Fruit fly (Drosophila melanogaster): ENCODE data around the gene Cyp12e1.

Cyp12e1 gene

DNA sequence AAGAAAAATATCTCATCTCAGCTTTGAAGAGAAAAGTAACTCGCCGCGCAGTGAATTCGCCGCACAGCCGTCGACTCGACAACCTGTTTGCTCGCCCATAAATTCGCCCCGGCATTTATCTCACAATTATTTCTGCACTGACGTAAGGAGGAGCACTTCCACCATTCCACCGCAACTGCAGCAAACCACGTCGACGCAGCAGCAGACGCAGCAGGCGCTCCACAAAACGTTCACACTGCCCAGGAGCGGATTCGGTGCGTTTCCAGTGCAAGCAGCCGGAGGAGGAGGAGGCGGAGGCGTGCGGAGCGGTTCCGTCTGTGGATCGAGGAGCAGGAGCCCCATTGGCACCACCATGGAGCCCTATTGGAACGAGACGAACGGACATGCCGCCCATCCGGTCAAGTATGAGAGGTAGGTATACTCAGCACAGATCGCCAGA, 45.5 kb upstream of the Cyp12e1 start:
- TF ChIP-seq h (GFP tag; optimal IDR thresholded peaks at IDR 0.05), result no peak
- no peak for TF ChIP-seq GATAd (GFP tag; optimal IDR thresholded peaks at IDR 0.05)
- no peak for TF ChIP-seq Mio (GFP tag; optimal IDR thresholded peaks at IDR 0.05)
- TF ChIP-seq jim (GFP tag; optimal IDR thresholded peaks at IDR 0.05), result no peak
- no peak for TF ChIP-seq CrebA (GFP tag; optimal IDR thresholded peaks at IDR 0.05; ENCODE audit: borderline replicate concordance)
- peak; percentile 1 for TF ChIP-seq Rel (GFP tag; optimal IDR thresholded peaks at IDR 0.05)
- TF ChIP-seq Rel (tag; optimal IDR thresholded peaks at IDR 0.05), result no peak
- no peak for TF ChIP-seq dsf (GFP tag; optimal IDR thresholded peaks at IDR 0.05; ENCODE audit: borderline replicate concordance)
- TF ChIP-seq N (GFP tag; optimal IDR thresholded peaks at IDR 0.05), result no peak
- no peak for TF ChIP-seq dmrt93B (GFP tag; optimal IDR thresholded peaks at IDR 0.05)
- TF ChIP-seq ey (GFP tag; optimal IDR thresholded peaks at IDR 0.05), result peak; percentile 29
- TF ChIP-seq Dfd (GFP tag; optimal IDR thresholded peaks at IDR 0.05), result no peak
- no peak for TF ChIP-seq Hnf4 (GFP tag; optimal IDR thresholded peaks at IDR 0.05)
- TF ChIP-seq brk (GFP tag; optimal IDR thresholded peaks at IDR 0.05), result no peak
- no peak for TF ChIP-seq HLH106 (tag; optimal IDR thresholded peaks at IDR 0.05)
- TF ChIP-seq lola (GFP tag; optimal IDR thresholded peaks at IDR 0.05), result no peak
- peak; percentile 36 for TF ChIP-seq woc (GFP tag; optimal IDR thresholded peaks at IDR 0.05)
- TF ChIP-seq br (GFP tag; optimal IDR thresholded peaks at IDR 0.05), result no peak
- no peak for TF ChIP-seq OdsH (GFP tag; optimal IDR thresholded peaks at IDR 0.05)
- TF ChIP-seq tai (GFP tag; optimal IDR thresholded peaks at IDR 0.05), result no peak
- TF ChIP-seq Jra (GFP tag; optimal IDR thresholded peaks at IDR 0.05), result no peak
- TF ChIP-seq Sp1 (GFP tag; optimal IDR thresholded peaks at IDR 0.05), result no peak
- TF ChIP-seq CG9705 (GFP tag; optimal IDR thresholded peaks at IDR 0.05), result no peak
- TF ChIP-seq CG32264 (GFP tag; optimal IDR thresholded peaks at IDR 0.05), result no peak
- no peak for TF ChIP-seq Hr78 (GFP tag; optimal IDR thresholded peaks at IDR 0.05)
- TF ChIP-seq rgr (GFP tag; optimal IDR thresholded peaks at IDR 0.05), result no peak
- TF ChIP-seq psq (GFP tag; optimal IDR thresholded peaks at IDR 0.05), result no peak
- TF ChIP-seq Hr83 (GFP tag; optimal IDR thresholded peaks at IDR 0.05; ENCODE audit: poor library complexity, severe bottlenecking), result no peak
- TF ChIP-seq Dif (GFP tag; optimal IDR thresholded peaks at IDR 0.05; ENCODE audit: partially characterized antibody), result no peak
- no peak for TF ChIP-seq fru (GFP tag; optimal IDR thresholded peaks at IDR 0.05)
- TF ChIP-seq foxo (GFP tag; optimal IDR thresholded peaks at IDR 0.05), result no peak
- peak; percentile 2 for TF ChIP-seq sage (GFP tag; optimal IDR thresholded peaks at IDR 0.05)
- no peak for TF ChIP-seq dl (GFP tag; optimal IDR thresholded peaks at IDR 0.05; ENCODE audit: insufficient read depth in 1 of 2, partially characterized antibody in 2 of 2)
- no peak for TF ChIP-seq pan (optimal IDR thresholded peaks at IDR 0.05)
- TF ChIP-seq Abd-B (GFP tag; optimal IDR thresholded peaks at IDR 0.05), result no peak
- TF ChIP-seq Vsx2 (GFP tag; optimal IDR thresholded peaks at IDR 0.05; ENCODE audit: partially characterized antibody), result peak; percentile 5
- no peak for TF ChIP-seq usp (GFP tag; optimal IDR thresholded peaks at IDR 0.05)
- no peak for TF ChIP-seq Myc (optimal IDR thresholded peaks at IDR 0.05)
- TF ChIP-seq sv (GFP tag; optimal IDR thresholded peaks at IDR 0.05), result no peak

DNA sequence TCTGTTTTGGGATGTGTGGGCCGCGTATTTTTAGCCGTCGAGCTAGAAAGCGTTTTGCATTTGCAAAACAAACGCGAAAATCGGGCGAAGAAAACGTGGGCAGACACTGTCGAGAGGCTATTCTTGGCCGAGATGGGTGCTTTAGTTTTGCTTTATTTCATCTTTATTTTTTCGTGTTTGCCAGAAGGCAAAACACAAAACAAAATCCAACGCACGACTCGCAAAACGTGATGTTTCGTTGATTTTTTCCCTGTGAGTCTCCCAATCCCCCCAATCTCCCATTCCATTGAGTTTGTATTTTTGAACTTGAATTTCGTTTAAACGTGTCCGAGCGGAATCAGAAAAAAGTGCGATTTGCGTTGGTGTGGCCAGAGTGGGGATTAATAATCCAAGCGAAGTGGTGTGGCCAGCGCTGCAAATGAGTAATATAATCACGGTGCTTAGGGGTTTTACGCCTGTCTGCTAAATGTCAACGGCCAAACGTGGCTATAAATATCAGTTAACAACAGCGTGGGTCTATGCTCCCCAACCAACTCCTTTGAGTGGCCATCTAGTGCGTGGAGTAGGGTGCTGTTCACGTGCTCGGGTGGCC, 44.6 kb upstream of the Cyp12e1 start:
- no peak for TF ChIP-seq Vsx2 (GFP tag; optimal IDR thresholded peaks at IDR 0.05; ENCODE audit: partially characterized antibody)
- no peak for TF ChIP-seq Rel (GFP tag; optimal IDR thresholded peaks at IDR 0.05)
- no peak for TF ChIP-seq Rel (tag; optimal IDR thresholded peaks at IDR 0.05)
- TF ChIP-seq CG32264 (GFP tag; optimal IDR thresholded peaks at IDR 0.05), result no peak
- no peak for TF ChIP-seq N (GFP tag; optimal IDR thresholded peaks at IDR 0.05)
- no peak for TF ChIP-seq OdsH (GFP tag; optimal IDR thresholded peaks at IDR 0.05)
- TF ChIP-seq jim (GFP tag; optimal IDR thresholded peaks at IDR 0.05), result no peak
- no peak for TF ChIP-seq Sp1 (GFP tag; optimal IDR thresholded peaks at IDR 0.05)
- no peak for TF ChIP-seq usp (GFP tag; optimal IDR thresholded peaks at IDR 0.05)
- TF ChIP-seq GATAd (GFP tag; optimal IDR thresholded peaks at IDR 0.05), result no peak
- no peak for TF ChIP-seq dsf (GFP tag; optimal IDR thresholded peaks at IDR 0.05; ENCODE audit: borderline replicate concordance)
- TF ChIP-seq woc (GFP tag; optimal IDR thresholded peaks at IDR 0.05), result no peak
- TF ChIP-seq Mio (GFP tag; optimal IDR thresholded peaks at IDR 0.05), result no peak
- no peak for TF ChIP-seq Abd-B (GFP tag; optimal IDR thresholded peaks at IDR 0.05)
